Worm (Caenorhabditis elegans) whole organism, young adult: ENCODE data around the gene nphp-4.

Source experiments
- D2030.7 ChIP-seq: fragments of 200-800 bp; sonication (Bioruptor generic); IDR thresholded peaks from 2 replicates; pipeline ENCODE4 v1.3.6; 2022; ENCODE audit warnings: missing genetic modification reagents, missing genetic modification characterization, missing compliant biosample characterization
- F10E7.11 ChIP-seq: sonication (generic microtip); optimal IDR thresholded peaks from 2 replicates; lab custom pipeline; 2017; ENCODE audit warnings: mild to moderate bottlenecking, missing genetic modification characterization, moderate library complexity, missing compliant biosample characterization
- attf-3 ChIP-seq: fragments of 200-800 bp; sonication (Bioruptor generic); conservative IDR thresholded peaks from 2 replicates; pipeline ENCODE4 v1.3.6; 2022; ENCODE audit warnings: missing genetic modification reagents, missing genetic modification characterization, missing compliant biosample characterization
- bed-1 ChIP-seq: fragments of 200-800 bp; sonication (Bioruptor generic); IDR thresholded peaks from 2 replicates; pipeline ENCODE4 v1.3.6; 2022; ENCODE audit warnings: missing genetic modification reagents, missing genetic modification characterization, missing compliant biosample characterization
- ceh-40 ChIP-seq: fragments of 200-800 bp; sonication (Bioruptor generic); IDR thresholded peaks from 2 replicates; pipeline ENCODE4 v1.3.6; 2022; ENCODE audit warnings: missing genetic modification characterization, missing compliant biosample characterization
- efl-1 ChIP-seq: fragments of 150-350 bp; optimal IDR thresholded peaks from 2 replicates; lab custom pipeline; 2014; ENCODE audit warnings: missing biosample characterization, missing genetic modification reagents, missing genetic modification characterization
- egl-44 ChIP-seq: fragments of 200-800 bp; sonication (Bioruptor generic); IDR thresholded peaks from 2 replicates; pipeline ENCODE4 v1.3.6; 2022; ENCODE audit warnings: missing genetic modification reagents, missing genetic modification characterization, missing compliant biosample characterization
- hlh-26 ChIP-seq: fragments of 200-800 bp; sonication (Bioruptor generic); conservative IDR thresholded peaks from 2 replicates; pipeline ENCODE4 v1.3.6; 2022; ENCODE audit warnings: missing genetic modification reagents, missing genetic modification characterization, missing compliant biosample characterization
- let-607 ChIP-seq, 2 experiments: fragments of 200-800 bp in 1 of 2; sonication (Bioruptor generic) in 1 of 2; sonication (generic microtip) in 1 of 2; optimal IDR thresholded peaks; 2 replicates each; lab custom pipeline; 2016 to 2018; ENCODE audit warnings: mild to moderate bottlenecking in 2 of 2, missing compliant biosample characterization in 2 of 2, missing genetic modification characterization in 2 of 2, moderate library complexity in 2 of 2, missing genotype in 1 of 2
- unc-62 ChIP-seq: fragments of 150-350 bp; optimal IDR thresholded peaks from 2 replicates; lab custom pipeline; 2014; ENCODE audit warnings: missing biosample characterization, missing genetic modification reagents, missing genetic modification characterization

- TF ChIP-seq bed-1, result no peak
- TF ChIP-seq ceh-40 (GFP tag; lab: Robert Waterston, UW), result no peak
- TF ChIP-seq unc-62, result no peak
- TF ChIP-seq hlh-26, result no peak
- TF ChIP-seq egl-44 (GFP tag; lab: Robert Waterston, UW), result no peak
- no peak for TF ChIP-seq efl-1
- TF ChIP-seq F10E7.11 (tag; lab: Kevin White, UChicago), result no peak
- no peak for TF ChIP-seq D2030.7
- TF ChIP-seq attf-3, result no peak
- TF ChIP-seq let-607 (tag; optimal IDR thresholded peaks at IDR 0.05; lab: Kevin White, UChicago), result no peak
Observed at ce11 chrV:11852305-11852704, 8.8 kb upstream of the nphp-4 start.
